Fruit fly (Drosophila melanogaster) whole organism, prepupa: ENCODE measurements around the gene Lcp65Ac.

Source experiments
- Blimp-1 ChIP-seq: fragments of 200-800 bp; sonication (Bioruptor generic); optimal IDR thresholded peaks from 3 replicates; lab custom pipeline; 2017; ENCODE audit warnings: missing biosample characterization, missing genetic modification characterization, mild to moderate bottlenecking, moderate library complexity, missing genetic modification reagents
- CG16779 ChIP-seq: fragments of 200-800 bp; sonication (Bioruptor generic); optimal IDR thresholded peaks from 3 replicates; lab custom pipeline; 2017; ENCODE audit warnings: missing biosample characterization, mild to moderate bottlenecking, missing genetic modification characterization
- CG34406 ChIP-seq: fragments of 200-800 bp; sonication (Bioruptor generic); optimal IDR thresholded peaks from 3 replicates; lab custom pipeline; 2016; ENCODE audit warnings: missing biosample characterization, missing genetic modification characterization
- CG6276 ChIP-seq: fragments of 200-800 bp; sonication (Bioruptor generic); optimal IDR thresholded peaks from 2 replicates; lab custom pipeline; 2017; ENCODE audit warnings: missing biosample characterization, mild to moderate bottlenecking, missing genetic modification characterization
- Ets96B ChIP-seq: fragments of 200-800 bp; optimal IDR thresholded peaks from 2 replicates; lab custom pipeline; 2019; ENCODE audit warnings: missing biosample characterization, mild to moderate bottlenecking, missing genetic modification characterization, moderate library complexity
- dac ChIP-seq: fragments of 200-800 bp; sonication (Bioruptor generic); optimal IDR thresholded peaks from 2 replicates; lab custom pipeline; 2017; ENCODE audit warnings: missing biosample characterization, mild to moderate bottlenecking, missing genetic modification characterization

dm6 chr3L:6184884-6185438, 40.3 kb downstream of the Lcp65Ac start, which contains the start of the genes D19B and CG43293:
- peak; percentile 85 for TF ChIP-seq dac (GFP tag; lab: Kevin White, UChicago)
- peak; percentile 36 for TF ChIP-seq CG6276 (GFP tag; lab: Kevin White, UChicago)
- peak; percentile 83 for TF ChIP-seq Ets96B (tag; lab: Kevin White, UChicago)
- TF ChIP-seq CG16779 = peak; percentile 81
- no peak for TF ChIP-seq Blimp-1 (GFP tag; lab: Kevin White, UChicago)
- TF ChIP-seq CG34406 (GFP tag; lab: Kevin White, UChicago) = peak; percentile 83
